Worm (Caenorhabditis elegans) whole organism, young adult: Measurements from ENCODE around the gene zipt-16.

Experiments
- efl-1 ChIP-seq: fragments of 150-350 bp; optimal IDR thresholded peaks from 2 replicates; lab custom pipeline; 2014; ENCODE audit warnings: missing biosample characterization, missing genetic modification reagents, missing genetic modification characterization
- ets-4 ChIP-seq: fragments of 200-800 bp; sonication (Bioruptor generic); optimal IDR thresholded peaks from 2 replicates; lab custom pipeline; 2018; ENCODE audit warnings: mild to moderate bottlenecking, missing genetic modification characterization, missing compliant biosample characterization
- let-607 ChIP-seq, 2 experiments: fragments of 200-800 bp in 1 of 2; sonication (Bioruptor generic) in 1 of 2; sonication (generic microtip) in 1 of 2; optimal IDR thresholded peaks; 2 replicates each; lab custom pipeline; 2016 to 2018; ENCODE audit warnings: mild to moderate bottlenecking in 2 of 2, missing compliant biosample characterization in 2 of 2, missing genetic modification characterization in 2 of 2, moderate library complexity in 2 of 2, missing genotype in 1 of 2
- lin-54 ChIP-seq: fragments of 200-800 bp; sonication (Bioruptor generic); optimal IDR thresholded peaks from 2 replicates; lab custom pipeline; 2018; ENCODE audit warnings: mild to moderate bottlenecking, missing genetic modification characterization, missing compliant biosample characterization
- mel-28 ChIP-seq: sonication (generic microtip); optimal IDR thresholded peaks from 2 replicates; lab custom pipeline; 2016; ENCODE audit warnings: borderline replicate concordance, mild to moderate bottlenecking, missing genetic modification characterization, missing compliant biosample characterization
- mxl-1 ChIP-seq: sonication (generic microtip); optimal IDR thresholded peaks from 2 replicates; lab custom pipeline; 2016; ENCODE audit warnings: missing genetic modification characterization, missing compliant biosample characterization
- snpc-1.3 ChIP-seq: sonication (generic microtip); optimal IDR thresholded peaks from 2 replicates; lab custom pipeline; 2017; ENCODE audit warnings: missing genetic modification characterization, mild to moderate bottlenecking, missing compliant biosample characterization, antibody characterized with exemption, moderate library complexity, missing genotype, missing genetic modification reagents; ENCODE audit not compliant: insufficient read depth

DNA sequence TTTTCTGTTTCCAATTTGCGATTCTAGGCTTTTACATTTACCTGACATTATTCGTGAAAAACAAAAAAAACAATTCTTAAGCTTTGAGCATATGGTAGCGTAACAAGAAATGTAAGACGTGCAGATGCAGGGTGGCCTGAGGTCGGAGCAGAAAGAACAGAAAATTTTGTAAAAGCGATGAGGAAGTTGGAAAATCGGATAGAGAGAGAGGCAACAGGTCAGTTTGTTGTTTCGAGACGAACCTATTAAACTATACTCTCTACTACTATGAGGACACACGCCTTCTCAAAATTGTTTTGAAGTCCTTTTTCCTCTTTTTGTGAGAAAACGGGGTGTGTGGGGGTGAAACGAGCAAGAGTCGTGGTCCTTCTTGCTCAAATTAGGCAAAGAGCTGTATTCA lies 41.2 kb upstream of the zipt-16 start, which contains the start of gene des-2:
- TF ChIP-seq mxl-1 (tag; lab: Kevin White, UChicago) (no peak), let-607 (tag; optimal IDR thresholded peaks at IDR 0.05; lab: Kevin White, UChicago) (no peak), ets-4 (GFP tag; lab: Kevin White, UChicago) (no peak), lin-54 (no peak), mel-28 (tag; lab: Kevin White, UChicago) (no peak), efl-1 (GFP tag; lab: Kevin White, UChicago) (no peak), snpc-1.3 (no peak)
